Worm (Caenorhabditis elegans) whole organism, L2 larva: Measurements from ENCODE around the gene ida-1.
A peak's percentile ranks its signal among the peaks of the same experiment; 100 is the strongest.

Source experiments
- ceh-82 ChIP-seq: fragments of 150-350 bp; optimal IDR thresholded peaks from 2 replicates; lab custom pipeline; 2014; ENCODE audit warnings: missing biosample characterization, missing genetic modification characterization
- sma-3 ChIP-seq: sonication (generic microtip); optimal IDR thresholded peaks from 2 replicates; lab custom pipeline; 2016; ENCODE audit warnings: missing genetic modification reagents, missing genetic modification characterization, missing compliant biosample characterization

DNA sequence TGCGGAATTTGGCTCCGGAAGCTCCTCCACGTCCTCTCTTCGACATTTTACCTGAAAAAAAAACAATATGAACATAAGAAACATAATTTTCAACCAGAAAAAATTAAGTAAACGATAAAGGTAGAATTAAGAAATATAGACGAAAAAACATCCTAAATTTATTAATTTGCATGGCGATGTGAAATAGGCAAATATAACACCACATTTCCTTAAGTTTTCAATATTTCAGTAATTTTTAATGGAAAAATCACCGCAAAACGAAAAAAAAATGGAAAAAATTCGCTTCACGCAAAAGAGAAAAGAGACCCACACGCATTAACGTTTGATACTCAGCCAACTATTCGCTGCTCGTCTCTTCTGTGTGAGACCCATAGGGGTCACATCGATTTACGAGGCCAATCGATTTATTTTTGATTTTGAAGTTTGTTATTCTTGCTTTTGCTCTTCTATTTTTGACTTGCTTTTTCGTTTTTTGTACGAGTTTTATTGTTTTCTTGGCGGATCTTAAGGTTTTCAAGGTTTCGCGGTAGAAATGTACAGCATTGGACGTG is 49.2 kb upstream of the ida-1 start, which contains the start of gene rpl-23:
- TF ChIP-seq ceh-82 (tag; lab: Kevin White, UChicago) (peak; percentile 73), sma-3 (GFP tag; lab: Kevin White, UChicago) (peak; percentile 88)
